Fruit fly (Drosophila melanogaster) whole organism, adult: ENCODE data around the gene Ccdc114.
A peak's percentile ranks its signal among the peaks of the same experiment; 100 is the strongest.

Source experiments
- CG11617 ChIP-seq: fragments of 200-800 bp; sonication (Bioruptor generic); optimal IDR thresholded peaks from 2 replicates; lab custom pipeline; 2017; ENCODE audit warnings: mild to moderate bottlenecking, missing biosample characterization, missing genetic modification reagents, missing genetic modification characterization
- CG12768 ChIP-seq: fragments of 200-800 bp; sonication (Bioruptor generic); optimal IDR thresholded peaks from 2 replicates; lab custom pipeline; 2017; ENCODE audit warnings: missing biosample characterization, missing genetic modification characterization, mild to moderate bottlenecking, moderate library complexity, missing genetic modification reagents
- CG14711 ChIP-seq: fragments of 200-800 bp; sonication (Bioruptor generic); optimal IDR thresholded peaks from 2 replicates; lab custom pipeline; 2018; ENCODE audit warnings: missing biosample characterization, mild to moderate bottlenecking, missing genetic modification characterization, moderate library complexity
- CG1620 ChIP-seq: fragments of 200-800 bp; sonication (Bioruptor generic); optimal IDR thresholded peaks from 2 replicates; lab custom pipeline; 2016; ENCODE audit warnings: missing biosample characterization, missing genetic modification characterization
- CG33017 ChIP-seq: fragments of 200-800 bp; sonication (Bioruptor generic); optimal IDR thresholded peaks from 2 replicates; lab custom pipeline; 2018; ENCODE audit warnings: missing biosample characterization, mild to moderate bottlenecking, missing genetic modification characterization, moderate library complexity
- CG5204 ChIP-seq: fragments of 200-800 bp; sonication (Bioruptor generic); optimal IDR thresholded peaks from 2 replicates; lab custom pipeline; 2016; ENCODE audit warnings: missing biosample characterization, missing genetic modification characterization
- CG7045 ChIP-seq: fragments of 200-800 bp; sonication (Bioruptor generic); optimal IDR thresholded peaks from 2 replicates; lab custom pipeline; 2017; ENCODE audit warnings: missing biosample characterization, mild to moderate bottlenecking, missing genetic modification characterization
- CG7101 ChIP-seq: fragments of 200-800 bp; sonication (Bioruptor generic); optimal IDR thresholded peaks from 2 replicates; lab custom pipeline; 2018; ENCODE audit warnings: missing biosample characterization, mild to moderate bottlenecking, missing genetic modification characterization, moderate library complexity
- Clk ChIP-seq: fragments of 200-800 bp; sonication (Bioruptor generic); optimal IDR thresholded peaks from 2 replicates; lab custom pipeline; 2017; ENCODE audit warnings: missing biosample characterization, missing genetic modification characterization
- Crg-1 ChIP-seq: fragments of 200-800 bp; sonication (Bioruptor generic); optimal IDR thresholded peaks from 2 replicates; lab custom pipeline; 2016; ENCODE audit warnings: missing biosample characterization, missing genetic modification characterization
- Hr96 ChIP-seq: fragments of 200-800 bp; sonication (Bioruptor generic); optimal IDR thresholded peaks from 2 replicates; lab custom pipeline; 2016; ENCODE audit warnings: missing biosample characterization, missing genetic modification characterization
- Mnt ChIP-seq: fragments of 200-800 bp; sonication (Bioruptor generic); optimal IDR thresholded peaks from 2 replicates; lab custom pipeline; 2016; ENCODE audit warnings: missing biosample characterization, mild to moderate bottlenecking, missing genetic modification characterization
- bab1 ChIP-seq: fragments of 200-800 bp; sonication (Bioruptor generic); optimal IDR thresholded peaks from 3 replicates; lab custom pipeline; 2019; ENCODE audit warnings: missing biosample characterization, mild to moderate bottlenecking, missing genetic modification characterization, moderate library complexity
- cic ChIP-seq: fragments of 200-800 bp; sonication (Bioruptor generic); optimal IDR thresholded peaks from 2 replicates; lab custom pipeline; 2017; ENCODE audit warnings: missing biosample characterization, mild to moderate bottlenecking, missing genetic modification characterization, moderate library complexity
- cnc ChIP-seq, 2 experiments: fragments of >200 bp; optimal IDR thresholded peaks; 2 replicates each; lab custom pipeline; 2017
- kay ChIP-seq: fragments of 200-800 bp; sonication (Bioruptor generic); peaks from one replicate; lab custom pipeline; 2016; ENCODE audit warnings: missing biosample characterization, missing genetic modification characterization, borderline replicate concordance
- ovo ChIP-seq: fragments of 200-800 bp; sonication (Bioruptor generic); optimal IDR thresholded peaks from 2 replicates; lab custom pipeline; 2016; ENCODE audit warnings: missing biosample characterization, missing genetic modification characterization
- pad ChIP-seq: fragments of 200-800 bp; sonication (Bioruptor generic); optimal IDR thresholded peaks from 3 replicates; lab custom pipeline; 2017; ENCODE audit warnings: missing biosample characterization, missing genetic modification characterization, mild to moderate bottlenecking, moderate library complexity, missing genetic modification reagents
- tj ChIP-seq: fragments of 200-800 bp; sonication (Bioruptor generic); optimal IDR thresholded peaks from 3 replicates; lab custom pipeline; 2017; ENCODE audit warnings: missing biosample characterization, mild to moderate bottlenecking, missing genetic modification characterization, moderate library complexity
- toe ChIP-seq: fragments of 200-800 bp; sonication (Bioruptor generic); optimal IDR thresholded peaks from 2 replicates; lab custom pipeline; 2016; ENCODE audit warnings: missing biosample characterization, missing genetic modification characterization

Gene Ccdc114

dm6 chr3R:16624371-16624749 is at the start of gene Ccdc114:
Ccdc114 (minus strand) TSS chr3R:16624717.
- TF ChIP-seq kay (no peak), pad (GFP tag; lab: Kevin White, UChicago) (no peak), Crg-1 (GFP tag; lab: Kevin White, UChicago) (no peak), CG33017 (tag; lab: Kevin White, UChicago) (no peak), CG1620 (GFP tag; lab: Kevin White, UChicago) (no peak), ovo (no peak), CG11617 (GFP tag; lab: Kevin White, UChicago) (no peak), tj (GFP tag; lab: Kevin White, UChicago) (no peak), toe (GFP tag; lab: Kevin White, UChicago) (no peak), Clk (no peak), cic (GFP tag; lab: Kevin White, UChicago) (no peak), CG12768 (GFP tag; lab: Kevin White, UChicago) (no peak)

dm6 chr3R:16673184-16673583 is 48.7 kb upstream of the Ccdc114 start:
- TF ChIP-seq cic (GFP tag; lab: Kevin White, UChicago) (no peak), Mnt (GFP tag; lab: Kevin White, UChicago) (no peak), ovo (no peak), toe (GFP tag; lab: Kevin White, UChicago) (no peak), CG7045 (GFP tag; lab: Kevin White, UChicago) (no peak), cnc (optimal IDR thresholded peaks at IDR 0.05; lab: Kevin White, UChicago) (no peak)

- TF ChIP-seq pad (GFP tag; lab: Kevin White, UChicago): no peak
- TF ChIP-seq CG5204 (GFP tag; lab: Kevin White, UChicago): no peak
- no peak for TF ChIP-seq CG14711 (tag; lab: Kevin White, UChicago)
- TF ChIP-seq cnc (optimal IDR thresholded peaks at IDR 0.05; lab: Kevin White, UChicago): no peak
- no peak for TF ChIP-seq Clk
- TF ChIP-seq CG7101: no peak
- TF ChIP-seq Mnt (GFP tag; lab: Kevin White, UChicago): no peak
- TF ChIP-seq Hr96 (GFP tag; lab: Kevin White, UChicago): no peak
- no peak for TF ChIP-seq CG11617 (GFP tag; lab: Kevin White, UChicago)
- no peak for TF ChIP-seq bab1 (GFP tag; lab: Kevin White, UChicago)
- TF ChIP-seq Crg-1 (GFP tag; lab: Kevin White, UChicago): no peak
- no peak for TF ChIP-seq CG7045 (GFP tag; lab: Kevin White, UChicago)
- no peak for TF ChIP-seq CG1620 (GFP tag; lab: Kevin White, UChicago)
- no peak for TF ChIP-seq cic (GFP tag; lab: Kevin White, UChicago)
Observed at dm6 chr3R:16672213-16672706, 47.7 kb upstream of the Ccdc114 start.

dm6 chr3R:16664144-16664825 is 39.8 kb upstream of the Ccdc114 start:
- TF ChIP-seq cic (GFP tag; lab: Kevin White, UChicago): no peak
- TF ChIP-seq kay: no peak
- no peak for TF ChIP-seq Clk
- TF ChIP-seq Mnt (GFP tag; lab: Kevin White, UChicago): no peak
- TF ChIP-seq ovo: no peak
- no peak for TF ChIP-seq cnc (optimal IDR thresholded peaks at IDR 0.05; lab: Kevin White, UChicago)

dm6 chr3R:16661693-16662092 is 37.2 kb upstream of the Ccdc114 start:
- TF ChIP-seq CG12768 (GFP tag; lab: Kevin White, UChicago) (no peak), pad (GFP tag; lab: Kevin White, UChicago) (no peak), CG7045 (GFP tag; lab: Kevin White, UChicago) (no peak), tj (GFP tag; lab: Kevin White, UChicago) (no peak), CG7101 (no peak), toe (GFP tag; lab: Kevin White, UChicago) (no peak), CG11617 (GFP tag; lab: Kevin White, UChicago) (no peak), bab1 (GFP tag; lab: Kevin White, UChicago) (no peak), CG5204 (GFP tag; lab: Kevin White, UChicago) (no peak), CG14711 (tag; lab: Kevin White, UChicago) (no peak), CG1620 (GFP tag; lab: Kevin White, UChicago) (no peak), kay (no peak), ovo (no peak), Hr96 (GFP tag; lab: Kevin White, UChicago) (no peak), cnc (optimal IDR thresholded peaks at IDR 0.05; lab: Kevin White, UChicago) (no peak), Mnt (GFP tag; lab: Kevin White, UChicago) (no peak), CG33017 (tag; lab: Kevin White, UChicago) (no peak), Crg-1 (GFP tag; lab: Kevin White, UChicago) (no peak), Clk (no peak)

- TF ChIP-seq CG12768 (GFP tag; lab: Kevin White, UChicago): no peak
- TF ChIP-seq Mnt (GFP tag; lab: Kevin White, UChicago): peak; percentile 57
Observed at dm6 chr3R:16655494-16656493, 31.3 kb upstream of the Ccdc114 start, which contains the start of gene modSP. modSP (minus strand) TSS chr3R:16655662.
